Fruit fly (Drosophila melanogaster) whole organism, prepupa: ENCODE measurements around the gene euc.

ENCODE experiments used
- CG10631 ChIP-seq: fragments of 200-800 bp; sonication (Bioruptor generic); optimal IDR thresholded peaks from 2 replicates; lab custom pipeline; 2016; ENCODE audit warnings: missing biosample characterization, missing genetic modification characterization
- CG10669 ChIP-seq: fragments of 200-800 bp; sonication (Bioruptor generic); optimal IDR thresholded peaks from 3 replicates; lab custom pipeline; 2018; ENCODE audit warnings: missing biosample characterization, mild to moderate bottlenecking, missing genetic modification characterization, moderate library complexity
- CG11762 ChIP-seq: fragments of 200-800 bp; sonication (Bioruptor generic); optimal IDR thresholded peaks from 3 replicates; lab custom pipeline; 2016; ENCODE audit warnings: missing biosample characterization, missing genetic modification characterization; ENCODE audit not compliant: insufficient read depth
- CG11902 ChIP-seq: fragments of 200-800 bp; sonication (Bioruptor generic); optimal IDR thresholded peaks from 3 replicates; lab custom pipeline; 2016; ENCODE audit warnings: missing biosample characterization, missing genetic modification characterization
- CG15336 ChIP-seq: fragments of 200-800 bp; sonication (Bioruptor generic); IDR thresholded peaks from 2 replicates; pipeline ENCODE4 v1.3.6; 2022; ENCODE audit warnings: missing biosample characterization, missing genetic modification characterization
- CG1621 ChIP-seq: fragments of 200-800 bp; sonication (Bioruptor generic); optimal IDR thresholded peaks from 3 replicates; lab custom pipeline; 2018; ENCODE audit warnings: missing biosample characterization, mild to moderate bottlenecking, missing genetic modification characterization
- CG3032 ChIP-seq: fragments of 200-800 bp; optimal IDR thresholded peaks from 2 replicates; lab custom pipeline; 2019; ENCODE audit warnings: missing biosample characterization, mild to moderate bottlenecking, missing genetic modification characterization, moderate library complexity
- CG32006 ChIP-seq: fragments of 200-800 bp; sonication (Bioruptor generic); optimal IDR thresholded peaks from 3 replicates; lab custom pipeline; 2017; ENCODE audit warnings: missing biosample characterization, mild to moderate bottlenecking, missing genetic modification characterization
- CG34406 ChIP-seq: fragments of 200-800 bp; sonication (Bioruptor generic); optimal IDR thresholded peaks from 3 replicates; lab custom pipeline; 2016; ENCODE audit warnings: missing biosample characterization, missing genetic modification characterization
- CG3919 ChIP-seq: fragments of 200-800 bp; sonication (Bioruptor generic); optimal IDR thresholded peaks from 3 replicates; lab custom pipeline; 2016; ENCODE audit warnings: missing biosample characterization, missing genetic modification characterization
- CG4318 ChIP-seq: fragments of 200-800 bp; sonication (Bioruptor generic); optimal IDR thresholded peaks from 3 replicates; lab custom pipeline; 2017; ENCODE audit warnings: missing biosample characterization, mild to moderate bottlenecking, missing genetic modification characterization
- CG6163 ChIP-seq: fragments of 200-800 bp; sonication (Bioruptor generic); IDR thresholded peaks from 3 replicates; pipeline ENCODE4 v1.3.6; 2022; ENCODE audit warnings: missing biosample characterization, missing genetic modification characterization
- CG6276 ChIP-seq: fragments of 200-800 bp; sonication (Bioruptor generic); optimal IDR thresholded peaks from 2 replicates; lab custom pipeline; 2017; ENCODE audit warnings: missing biosample characterization, mild to moderate bottlenecking, missing genetic modification characterization
- CG6792 ChIP-seq: fragments of 200-800 bp; sonication (Bioruptor generic); optimal IDR thresholded peaks from 3 replicates; lab custom pipeline; 2016; ENCODE audit warnings: missing biosample characterization, missing genetic modification characterization
- CG6808 ChIP-seq: fragments of 200-800 bp; sonication (Bioruptor generic); optimal IDR thresholded peaks from 3 replicates; lab custom pipeline; 2017; ENCODE audit warnings: missing biosample characterization, missing genetic modification characterization, mild to moderate bottlenecking, moderate library complexity, missing genetic modification reagents
- CG7368 ChIP-seq: fragments of 200-800 bp; sonication (Bioruptor generic); optimal IDR thresholded peaks from 3 replicates; lab custom pipeline; 2016; ENCODE audit warnings: missing biosample characterization, missing genetic modification characterization
- CG8119 ChIP-seq: fragments of 200-800 bp; sonication (Bioruptor generic); IDR thresholded peaks from 3 replicates; pipeline ENCODE4 v1.3.6; 2022; ENCODE audit warnings: missing biosample characterization, missing genetic modification characterization
- CG8632 ChIP-seq: fragments of 200-800 bp; sonication (Bioruptor generic); optimal IDR thresholded peaks from 3 replicates; lab custom pipeline; 2016; ENCODE audit warnings: missing biosample characterization, missing genetic modification characterization
- Eip93F ChIP-seq: fragments of 200-800 bp; sonication (Bioruptor generic); optimal IDR thresholded peaks from 2 replicates; lab custom pipeline; 2016; ENCODE audit warnings: missing biosample characterization, mild to moderate bottlenecking, missing genetic modification characterization
- Ets21C ChIP-seq: fragments of 200-800 bp; sonication (Bioruptor generic); optimal IDR thresholded peaks from 3 replicates; lab custom pipeline; 2016; ENCODE audit warnings: missing biosample characterization, missing genetic modification characterization
- Ets96B ChIP-seq: fragments of 200-800 bp; optimal IDR thresholded peaks from 2 replicates; lab custom pipeline; 2019; ENCODE audit warnings: missing biosample characterization, mild to moderate bottlenecking, missing genetic modification characterization, moderate library complexity
- Gug ChIP-seq: fragments of 200-800 bp; sonication (Bioruptor generic); IDR thresholded peaks from 2 replicates; pipeline ENCODE4 v1.3.6; 2022; ENCODE audit warnings: missing biosample characterization, missing genetic modification characterization
- Hr38 ChIP-seq: sonication (Bioruptor generic); optimal IDR thresholded peaks from 2 replicates; lab custom pipeline; 2016; ENCODE audit warnings: missing biosample characterization, missing genetic modification characterization
- Hr39 ChIP-seq: fragments of 200-800 bp; sonication (Bioruptor generic); optimal IDR thresholded peaks from 2 replicates; lab custom pipeline; 2016; ENCODE audit warnings: missing biosample characterization, missing genetic modification characterization
- Hr4 ChIP-seq: fragments of 200-800 bp; sonication (Bioruptor generic); optimal IDR thresholded peaks from 3 replicates; lab custom pipeline; 2016; ENCODE audit warnings: missing biosample characterization, missing genetic modification characterization
- Lpt ChIP-seq: fragments of 200-800 bp; sonication (Bioruptor generic); optimal IDR thresholded peaks from 3 replicates; lab custom pipeline; 2016; ENCODE audit warnings: missing biosample characterization, missing genetic modification characterization
- Met ChIP-seq: fragments of 200-800 bp; sonication (Bioruptor generic); optimal IDR thresholded peaks from 3 replicates; lab custom pipeline; 2016; ENCODE audit warnings: missing biosample characterization, missing genetic modification characterization
- OdsH ChIP-seq: fragments of 200-800 bp; sonication (Bioruptor generic); optimal IDR thresholded peaks from 3 replicates; lab custom pipeline; 2016; ENCODE audit warnings: missing biosample characterization, missing genetic modification characterization
- Sox102F ChIP-seq: fragments of 200-800 bp; sonication (Bioruptor generic); optimal IDR thresholded peaks from 2 replicates; lab custom pipeline; 2016; ENCODE audit warnings: missing biosample characterization, mild to moderate bottlenecking, missing genetic modification characterization
- achi ChIP-seq: fragments of 200-800 bp; sonication (Bioruptor generic); optimal IDR thresholded peaks from 3 replicates; lab custom pipeline; 2016; ENCODE audit warnings: missing biosample characterization, missing genetic modification characterization
- acj6 ChIP-seq: fragments of 200-800 bp; sonication (Bioruptor generic); optimal IDR thresholded peaks from 3 replicates; lab custom pipeline; 2016; ENCODE audit warnings: missing biosample characterization, missing genetic modification characterization
- cyc ChIP-seq: fragments of 200-800 bp; sonication (Bioruptor generic); optimal IDR thresholded peaks from 3 replicates; lab custom pipeline; 2016; ENCODE audit warnings: missing biosample characterization, missing genetic modification characterization
- dsx ChIP-seq: fragments of 200-800 bp; optimal IDR thresholded peaks from 3 replicates; lab custom pipeline; 2019; ENCODE audit warnings: missing biosample characterization, mild to moderate bottlenecking, missing genetic modification characterization, moderate library complexity; ENCODE audit not compliant: poor library complexity, severe bottlenecking
- esn ChIP-seq: fragments of 200-800 bp; sonication (Bioruptor generic); optimal IDR thresholded peaks from 2 replicates; lab custom pipeline; 2016; ENCODE audit warnings: missing biosample characterization, mild to moderate bottlenecking, missing genetic modification characterization, moderate library complexity
- fd59A ChIP-seq: fragments of 200-800 bp; sonication (Bioruptor generic); optimal IDR thresholded peaks from 2 replicates; lab custom pipeline; 2017; ENCODE audit warnings: missing biosample characterization, mild to moderate bottlenecking, missing genetic modification characterization, missing genetic modification reagents
- fd85E ChIP-seq: fragments of 200-800 bp; sonication (Bioruptor generic); optimal IDR thresholded peaks from 3 replicates; lab custom pipeline; 2016; ENCODE audit warnings: missing biosample characterization, missing genetic modification characterization
- fkh ChIP-seq: fragments of 200-800 bp; sonication (Bioruptor generic); optimal IDR thresholded peaks from 3 replicates; lab custom pipeline; 2017; ENCODE audit warnings: missing biosample characterization, mild to moderate bottlenecking, missing genetic modification characterization, moderate library complexity
- lz ChIP-seq: fragments of 200-800 bp; sonication (Bioruptor generic); optimal IDR thresholded peaks from 3 replicates; lab custom pipeline; 2016; ENCODE audit warnings: missing biosample characterization, missing genetic modification characterization
- pdm3 ChIP-seq: fragments of 200-800 bp; sonication (Bioruptor generic); optimal IDR thresholded peaks from 3 replicates; lab custom pipeline; 2016; ENCODE audit warnings: missing biosample characterization, missing genetic modification characterization
- spab ChIP-seq: fragments of 200-800 bp; sonication (Bioruptor generic); optimal IDR thresholded peaks from 2 replicates; lab custom pipeline; 2017; ENCODE audit warnings: missing biosample characterization, mild to moderate bottlenecking, missing genetic modification characterization, missing genetic modification reagents
- svp ChIP-seq: fragments of 200-800 bp; sonication (Bioruptor generic); peaks from one replicate; lab custom pipeline; 2016; ENCODE audit warnings: missing biosample characterization, missing genetic modification characterization
- vri ChIP-seq: fragments of 200-800 bp; sonication (Bioruptor generic); optimal IDR thresholded peaks from 3 replicates; lab custom pipeline; 2016; ENCODE audit warnings: missing biosample characterization, mild to moderate bottlenecking, missing genetic modification characterization

Gene euc

dm6 chr3R:18990514-18990913, 11.9 kb upstream of the euc start (continued):
- TF ChIP-seq CG10669 (GFP tag; lab: Kevin White, UChicago) (peak; percentile 65), CG6163 (no peak), Hr4 (peak; percentile 2), OdsH (GFP tag; lab: Kevin White, UChicago) (peak; percentile 69), CG3032 (tag; lab: Kevin White, UChicago) (peak; percentile 71), CG6276 (GFP tag; lab: Kevin White, UChicago) (no peak), CG10631 (GFP tag; lab: Kevin White, UChicago) (peak; percentile 78), Hr39 (peak; percentile 66), CG3919 (GFP tag; lab: Kevin White, UChicago) (peak; percentile 64), acj6 (GFP tag; lab: Kevin White, UChicago) (peak; percentile 75), CG34406 (GFP tag; lab: Kevin White, UChicago) (peak; percentile 71), svp (peak; percentile 93), CG32006 (GFP tag; lab: Kevin White, UChicago) (peak; percentile 55), fd59A (GFP tag; lab: Kevin White, UChicago) (peak; percentile 66), CG7368 (peak; percentile 48), Eip93F (GFP tag; lab: Kevin White, UChicago) (no peak), Sox102F (GFP tag; lab: Kevin White, UChicago) (peak; percentile 77), Met (GFP tag; lab: Kevin White, UChicago) (peak; percentile 84), CG6792 (GFP tag; lab: Kevin White, UChicago) (peak; percentile 68), dsx (GFP tag; lab: Kevin White, UChicago) (peak; percentile 6), CG15336 (no peak), fd85E (no peak), Ets21C (GFP tag; lab: Kevin White, UChicago) (peak; percentile 59), cyc (GFP tag; lab: Kevin White, UChicago) (peak; percentile 66), fkh (GFP tag; lab: Kevin White, UChicago) (no peak), Lpt (GFP tag; lab: Kevin White, UChicago) (no peak), spab (GFP tag; lab: Kevin White, UChicago) (peak; percentile 62), Ets96B (tag; lab: Kevin White, UChicago) (peak; percentile 81), pdm3 (GFP tag; lab: Kevin White, UChicago) (peak; percentile 55), CG8632 (GFP tag; lab: Kevin White, UChicago) (peak; percentile 48), Hr38 (GFP tag; lab: Kevin White, UChicago) (no peak), esn (GFP tag; lab: Kevin White, UChicago) (peak; percentile 88), CG6808 (peak; percentile 75), CG11762 (GFP tag; lab: Kevin White, UChicago) (peak; percentile 51), achi (peak; percentile 69), CG11902 (GFP tag; lab: Kevin White, UChicago) (peak; percentile 38), CG1621 (tag; lab: Kevin White, UChicago) (peak; percentile 24), CG4318 (GFP tag; lab: Kevin White, UChicago) (peak; percentile 9)

DNA sequence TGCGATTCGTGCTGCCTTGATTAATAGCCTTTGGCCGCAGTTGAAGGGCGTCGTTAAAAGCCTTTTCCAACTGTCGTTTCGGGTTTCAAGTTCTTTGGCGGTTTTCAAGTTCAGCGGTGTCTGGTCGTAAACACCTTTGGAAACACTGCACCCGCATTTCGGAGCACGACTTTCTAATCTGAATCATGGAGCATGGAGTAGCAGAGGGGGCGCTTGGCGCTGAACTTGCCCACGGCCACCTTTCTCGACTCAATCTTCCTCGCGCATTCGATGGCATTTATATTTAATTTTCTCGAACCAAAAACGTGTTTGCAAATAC, 11.2 kb upstream of the euc start:
- TF ChIP-seq CG11902 (GFP tag; lab: Kevin White, UChicago) (no peak), Met (GFP tag; lab: Kevin White, UChicago) (no peak), acj6 (GFP tag; lab: Kevin White, UChicago) (no peak), Gug (GFP tag; lab: Robert Waterston, UW) (no peak), esn (GFP tag; lab: Kevin White, UChicago) (no peak), vri (no peak), CG7368 (no peak), Eip93F (GFP tag; lab: Kevin White, UChicago) (no peak), CG34406 (GFP tag; lab: Kevin White, UChicago) (no peak), lz (GFP tag; lab: Kevin White, UChicago) (no peak), Hr39 (no peak), fd85E (no peak), Hr4 (no peak), CG11762 (GFP tag; lab: Kevin White, UChicago) (no peak), fkh (GFP tag; lab: Kevin White, UChicago) (no peak), CG8119 (GFP tag; lab: Robert Waterston, UW) (no peak), CG10669 (GFP tag; lab: Kevin White, UChicago) (no peak), svp (no peak)
